Worm (Caenorhabditis elegans): ENCODE results near the gene istr-1.

Gene istr-1

DNA sequence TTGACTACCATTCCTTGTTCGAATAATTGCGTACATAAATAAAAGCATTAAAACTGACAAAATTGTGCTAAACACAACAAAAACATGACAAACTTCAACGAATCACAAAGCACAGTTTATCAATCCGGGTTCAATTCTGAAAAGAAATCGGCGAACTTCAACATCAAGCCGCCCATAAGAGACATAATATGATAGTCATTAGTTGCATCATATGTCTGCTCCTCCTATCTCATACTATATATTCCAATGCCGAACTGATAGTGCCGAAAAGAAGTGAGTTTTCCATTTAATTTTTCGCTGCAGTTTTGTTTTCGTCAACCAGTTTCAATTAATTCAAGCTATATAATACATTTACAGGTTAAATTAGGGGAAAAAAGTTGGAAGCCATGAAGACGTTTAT, 44.0 kb downstream of the istr-1 start, which contains the start of gene hrg-7:
hrg-7 (plus strand) TSS at position 358 of the 400 bp plus-strand sequence.
- TF ChIP-seq elt-1 (tag; optimal IDR thresholded peaks at IDR 0.05; ENCODE audit: borderline replicate concordance, insufficient read depth) (no peak), lin-13 (tag; optimal IDR thresholded peaks at IDR 0.05) (no peak), mab-5 (tag; optimal IDR thresholded peaks at IDR 0.05) (no peak), nhr-2 (tag; optimal IDR thresholded peaks at IDR 0.05) (no peak), blmp-1 (tag; optimal IDR thresholded peaks at IDR 0.05) (no peak)

DNA sequence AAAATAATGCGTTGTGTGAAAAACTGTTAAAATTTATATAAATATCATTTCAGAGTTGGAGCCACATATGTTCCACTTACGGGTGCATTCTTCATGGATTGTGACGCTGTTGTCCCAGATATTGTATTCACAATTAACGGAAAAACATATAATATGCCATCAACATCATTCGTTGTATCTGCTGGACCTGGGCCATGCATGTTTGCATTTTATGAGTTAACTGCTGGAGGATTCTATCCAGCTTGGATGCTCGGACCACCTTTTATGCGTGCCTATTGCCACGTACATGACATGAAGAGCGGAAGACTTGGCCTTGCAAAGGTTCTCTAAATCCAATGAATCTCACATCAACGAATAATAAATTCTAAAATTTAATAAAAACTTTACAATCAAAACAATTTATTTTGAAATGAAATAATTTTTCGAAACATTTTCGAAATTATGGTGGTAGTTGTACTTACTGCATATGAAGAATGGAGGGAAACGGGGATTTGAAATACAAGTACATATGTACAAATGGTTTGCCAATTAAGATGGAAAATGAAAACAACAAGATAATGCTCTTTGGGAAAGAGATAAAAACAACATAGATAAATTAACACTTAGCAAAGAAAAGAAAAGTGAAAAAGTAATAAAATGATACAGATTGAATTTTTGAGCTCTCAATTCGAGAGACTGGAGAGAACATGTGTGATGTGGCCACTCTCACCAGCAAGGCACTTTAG, 46.3 kb downstream of the istr-1 start:
- TF ChIP-seq ham-2 (GFP tag; optimal IDR thresholded peaks at IDR 0.05): no peak
- no peak for TF ChIP-seq nhr-237 (tag; optimal IDR thresholded peaks at IDR 0.05)
- no peak for TF ChIP-seq ceh-43 (GFP tag; optimal IDR thresholded peaks at IDR 0.05)
- TF ChIP-seq ces-1 (GFP tag; optimal IDR thresholded peaks at IDR 0.05): no peak
- no peak for TF ChIP-seq snpc-4 (tag; optimal IDR thresholded peaks at IDR 0.05)
- no peak for TF ChIP-seq zip-8 (tag; optimal IDR thresholded peaks at IDR 0.05)
- no peak for TF ChIP-seq unc-120 (tag; optimal IDR thresholded peaks at IDR 0.05; ENCODE audit: poor library complexity, severe bottlenecking)
- TF ChIP-seq elt-1 (tag; optimal IDR thresholded peaks at IDR 0.05; ENCODE audit: borderline replicate concordance, insufficient read depth): no peak
- TF ChIP-seq lin-32 (GFP tag; optimal IDR thresholded peaks at IDR 0.05): no peak
- no peak for TF ChIP-seq hlh-1 (tag; optimal IDR thresholded peaks at IDR 0.05)
- no peak for TF ChIP-seq nhr-76 (tag; optimal IDR thresholded peaks at IDR 0.05)
- TF ChIP-seq ztf-11 (tag; optimal IDR thresholded peaks at IDR 0.05): no peak

DNA sequence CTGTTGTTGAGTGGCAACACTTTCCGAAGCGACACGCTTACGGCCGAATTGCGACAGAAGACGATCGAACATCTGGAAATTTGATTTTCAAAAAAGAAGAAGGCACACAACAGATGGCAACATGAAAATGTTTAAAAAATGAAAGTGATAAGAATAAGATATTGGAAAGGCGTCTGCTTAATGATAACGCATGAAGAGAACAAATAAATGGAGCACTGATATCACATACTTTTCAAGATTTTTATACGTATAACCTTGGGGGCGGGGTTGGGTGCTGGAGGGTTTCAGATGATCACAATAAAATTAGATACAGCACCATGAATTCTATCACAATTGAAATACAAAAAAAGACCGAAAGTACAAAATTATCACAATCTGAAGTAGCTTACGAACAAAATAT, 47.3 kb downstream of the istr-1 start, which contains the start of gene C15C8.7:
C15C8.7 (minus strand) TSS at position 72 of the 400 bp plus-strand sequence.
- TF ChIP-seq zip-8 (tag; optimal IDR thresholded peaks at IDR 0.05): no peak
- TF ChIP-seq tbx-8 (GFP tag; optimal IDR thresholded peaks at IDR 0.05): no peak
- TF ChIP-seq blmp-1 (tag; optimal IDR thresholded peaks at IDR 0.05): no peak
- TF ChIP-seq unc-39 (tag; optimal IDR thresholded peaks at IDR 0.05): no peak
- no peak for TF ChIP-seq ztf-11 (tag; optimal IDR thresholded peaks at IDR 0.05)
- TF ChIP-seq unc-120 (tag; optimal IDR thresholded peaks at IDR 0.05; ENCODE audit: poor library complexity, severe bottlenecking): no peak
- TF ChIP-seq ces-1 (GFP tag; optimal IDR thresholded peaks at IDR 0.05): no peak
- TF ChIP-seq drap-1 (GFP tag; optimal IDR thresholded peaks at IDR 0.05): no peak
- no peak for TF ChIP-seq bed-3 (GFP tag; optimal IDR thresholded peaks at IDR 0.05)
- no peak for TF ChIP-seq ceh-39 (tag; optimal IDR thresholded peaks at IDR 0.05)
- TF ChIP-seq lsy-2 (tag; optimal IDR thresholded peaks at IDR 0.05): no peak
- no peak for TF ChIP-seq sptf-1 (tag; optimal IDR thresholded peaks at IDR 0.05)

DNA sequence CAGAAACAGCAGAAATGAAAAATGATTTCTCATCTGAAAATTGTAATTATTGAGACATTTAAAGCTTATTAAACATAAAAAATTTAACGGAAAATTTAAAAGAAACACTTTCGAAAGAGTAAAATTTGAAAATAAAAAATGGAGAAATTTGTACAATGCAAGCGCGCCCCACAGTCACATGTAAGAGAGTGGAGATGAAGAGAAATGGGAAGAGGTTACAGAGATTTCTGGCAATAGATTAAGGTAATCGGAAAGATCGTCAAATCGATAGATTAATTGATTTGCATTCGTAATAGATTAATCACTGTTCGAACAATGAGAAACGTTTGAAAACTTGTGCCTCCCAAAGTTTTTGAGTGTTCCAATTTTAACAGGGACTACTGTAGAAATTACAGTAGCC, 49.8 kb downstream of the istr-1 start, which contains the start of gene C15C8.4:
C15C8.4 (minus strand) TSS at position 33 of the 400 bp plus-strand sequence.
- TF ChIP-seq elt-1 (tag; optimal IDR thresholded peaks at IDR 0.05; ENCODE audit: borderline replicate concordance, insufficient read depth): peak; percentile 94
- no peak for TF ChIP-seq nhr-76 (tag; optimal IDR thresholded peaks at IDR 0.05)

DNA sequence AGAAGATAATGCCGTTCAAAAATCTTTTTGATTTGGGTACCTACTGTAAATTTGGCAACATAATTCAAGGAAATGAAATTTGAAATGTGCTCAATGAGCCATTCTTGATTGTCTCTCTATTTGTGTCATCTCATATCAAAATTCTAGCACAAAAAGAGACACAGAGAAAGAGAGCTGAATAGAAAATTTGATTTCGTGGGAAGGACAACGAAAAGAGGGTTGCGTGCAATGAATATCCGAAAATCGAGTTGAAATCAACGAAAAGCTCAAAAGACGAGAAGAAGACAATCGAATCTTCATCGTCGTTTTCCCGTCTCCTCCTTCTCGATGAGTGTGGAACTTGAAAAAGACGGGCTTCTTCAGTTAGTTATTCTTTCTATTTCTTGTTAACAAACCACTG, 50.2 kb downstream of the istr-1 start, which contains the start of gene C15C8.5:
C15C8.5 (plus strand) TSS at position 152 of the 400 bp plus-strand sequence.
- no peak for TF ChIP-seq nhr-76 (tag; optimal IDR thresholded peaks at IDR 0.05)
- no peak for TF ChIP-seq mls-2 (tag; optimal IDR thresholded peaks at IDR 0.05)
- no peak for TF ChIP-seq elt-1 (tag; optimal IDR thresholded peaks at IDR 0.05; ENCODE audit: borderline replicate concordance, insufficient read depth)
- TF ChIP-seq nhr-237 (tag; optimal IDR thresholded peaks at IDR 0.05): no peak
- TF ChIP-seq ces-1 (GFP tag; optimal IDR thresholded peaks at IDR 0.05): peak; percentile 97

DNA sequence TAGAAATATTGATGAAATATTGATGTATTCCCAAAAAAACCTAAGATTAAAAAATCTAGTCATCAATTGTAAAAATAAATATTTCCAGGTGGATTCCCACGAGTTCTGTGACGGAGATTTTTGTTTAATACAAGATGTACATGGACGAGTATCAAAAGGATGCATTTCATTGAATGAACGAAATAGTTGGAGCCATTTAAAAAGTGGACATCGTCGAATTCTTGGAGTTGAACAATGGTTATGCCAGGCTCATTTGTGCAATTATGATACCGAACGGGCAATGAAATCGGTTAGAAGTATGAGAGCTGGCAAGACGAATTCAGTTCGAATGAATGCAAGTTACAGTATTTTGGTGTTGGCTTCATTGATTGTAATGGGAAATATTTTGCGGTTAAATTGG, 51.9 kb downstream of the istr-1 start:
- TF ChIP-seq blmp-1 (tag; optimal IDR thresholded peaks at IDR 0.05) (no peak), lin-13 (tag; optimal IDR thresholded peaks at IDR 0.05) (no peak), lin-32 (GFP tag; optimal IDR thresholded peaks at IDR 0.05) (no peak), elt-1 (tag; optimal IDR thresholded peaks at IDR 0.05; ENCODE audit: borderline replicate concordance, insufficient read depth) (no peak)

DNA sequence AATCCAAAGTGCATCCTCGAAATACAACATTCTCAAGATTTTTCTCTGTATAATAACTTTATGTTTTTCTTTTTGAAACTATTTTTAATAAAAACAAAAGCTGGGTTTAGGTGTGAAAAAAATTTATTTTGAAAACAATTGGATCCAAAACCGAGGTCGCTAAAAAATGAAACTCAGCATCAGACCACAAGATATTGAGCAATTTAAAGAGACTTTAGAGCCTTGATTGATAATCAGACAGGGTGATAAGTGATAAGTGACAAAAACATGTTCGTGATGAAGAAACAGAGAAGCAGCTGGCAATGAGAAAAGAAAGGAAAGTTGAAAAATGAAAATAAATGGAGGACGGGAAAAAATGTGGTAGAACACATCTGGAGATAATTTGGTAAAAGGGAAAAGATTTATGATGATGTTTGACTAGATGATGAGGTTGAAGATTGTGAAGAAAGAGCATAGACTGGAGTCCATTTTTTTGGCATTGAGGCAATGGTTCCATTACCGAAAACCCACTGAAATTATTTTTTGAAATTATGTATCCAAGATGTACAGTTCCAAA, 53.9 kb downstream of the istr-1 start, which contains the start of gene C15C8.6:
C15C8.6 (minus strand) TSS at position 51 of the 556 bp plus-strand sequence.
- TF ChIP-seq snpc-4 (tag; optimal IDR thresholded peaks at IDR 0.05) (no peak), elt-3 (tag; optimal IDR thresholded peaks at IDR 0.05) (no peak), sptf-1 (tag; optimal IDR thresholded peaks at IDR 0.05) (no peak), pha-4 (tag; optimal IDR thresholded peaks at IDR 0.05) (no peak), mls-2 (tag; optimal IDR thresholded peaks at IDR 0.05) (no peak), ztf-11 (tag; optimal IDR thresholded peaks at IDR 0.05) (no peak), sem-2 (GFP tag; optimal IDR thresholded peaks at IDR 0.05) (no peak), nhr-2 (tag; optimal IDR thresholded peaks at IDR 0.05) (no peak), nhr-28 (tag; optimal IDR thresholded peaks at IDR 0.05) (no peak), cnd-1 (tag; optimal IDR thresholded peaks at IDR 0.05) (no peak), unc-39 (tag; optimal IDR thresholded peaks at IDR 0.05) (no peak), zip-8 (tag; optimal IDR thresholded peaks at IDR 0.05) (no peak), lsy-2 (tag; optimal IDR thresholded peaks at IDR 0.05) (no peak), nhr-76 (tag; optimal IDR thresholded peaks at IDR 0.05) (no peak)
